Worm (Caenorhabditis elegans): Measurements from ENCODE around the gene srg-39.
A peak's percentile ranks its signal among the peaks of the same experiment; 100 is the strongest.

srg-39 gene

DNA sequence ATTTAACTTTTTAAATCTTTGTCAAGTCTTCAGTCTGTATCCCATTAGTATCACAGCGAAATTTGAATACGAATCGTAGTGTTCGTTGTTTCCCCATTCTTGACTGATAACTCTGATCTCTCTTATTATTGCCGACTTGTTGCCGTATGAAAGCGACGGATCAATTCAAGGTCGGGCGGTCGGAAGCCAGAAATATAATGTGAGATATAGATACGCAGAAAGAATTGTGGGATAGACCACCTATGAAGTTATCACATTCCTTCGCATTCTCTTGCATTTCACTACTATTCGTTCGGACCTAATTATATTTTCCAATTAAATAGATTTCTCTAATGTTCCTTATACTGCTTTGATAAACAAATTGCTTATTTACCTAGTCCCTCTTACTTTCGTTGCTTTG lies 3.3 kb downstream of the srg-39 start:
- no peak for TF ChIP-seq ztf-4 (tag; optimal IDR thresholded peaks at IDR 0.05)
- no peak for TF ChIP-seq daf-12 (tag; optimal IDR thresholded peaks at IDR 0.05)
- TF ChIP-seq mml-1 (tag; optimal IDR thresholded peaks at IDR 0.05): no peak
- TF ChIP-seq ceh-9 (tag; optimal IDR thresholded peaks at IDR 0.05): no peak
- peak in 1 of 3 experiments; percentile 36 for TF ChIP-seq elt-3 (tag; optimal IDR thresholded peaks at IDR 0.05)
- no peak for TF ChIP-seq R02D3.7 (tag; optimal IDR thresholded peaks at IDR 0.05)
- TF ChIP-seq nhr-25 (tag; optimal IDR thresholded peaks at IDR 0.05): peak; percentile 36
- TF ChIP-seq skn-1 (tag; optimal IDR thresholded peaks at IDR 0.05): no peak
- TF ChIP-seq fkh-2 (tag; optimal IDR thresholded peaks at IDR 0.05): no peak
- TF ChIP-seq mdl-1 (tag; optimal IDR thresholded peaks at IDR 0.05): no peak
- TF ChIP-seq snpc-4 (tag; optimal IDR thresholded peaks at IDR 0.05): no peak
- TF ChIP-seq pqm-1 (tag; optimal IDR thresholded peaks at IDR 0.05): no peak

DNA sequence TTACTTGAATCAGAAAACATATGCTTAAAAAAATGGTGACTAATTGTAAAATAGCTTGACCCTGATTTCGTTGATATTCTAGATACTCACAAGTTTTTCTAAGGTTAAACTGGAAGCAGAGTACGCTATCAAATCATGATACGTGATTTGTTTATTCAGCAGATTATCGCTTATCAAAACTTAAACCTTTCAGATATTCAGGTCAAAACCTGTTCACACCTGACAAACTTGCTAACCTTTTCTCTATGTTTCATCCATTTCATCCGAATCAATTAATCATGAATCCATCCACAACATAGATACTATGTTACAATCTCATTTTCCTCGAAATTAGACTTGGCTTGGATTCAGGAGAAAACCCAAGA lies 4.5 kb downstream of the srg-39 start:
- TF ChIP-seq ZK546.5 (tag; optimal IDR thresholded peaks at IDR 0.05): no peak
- no peak for TF ChIP-seq nhr-28 (tag; optimal IDR thresholded peaks at IDR 0.05)
- TF ChIP-seq hmg-11 (tag; optimal IDR thresholded peaks at IDR 0.05): no peak
- TF ChIP-seq lin-15B (tag; optimal IDR thresholded peaks at IDR 0.05): no peak
- no peak for TF ChIP-seq lsy-12 (tag; optimal IDR thresholded peaks at IDR 0.05)
- no peak for TF ChIP-seq snpc-4 (tag; optimal IDR thresholded peaks at IDR 0.05)
- no peak for TF ChIP-seq sea-2 (GFP tag; optimal IDR thresholded peaks at IDR 0.05)
- TF ChIP-seq skn-1 (tag; optimal IDR thresholded peaks at IDR 0.05): no peak
- TF ChIP-seq ztf-4 (tag; optimal IDR thresholded peaks at IDR 0.05): peak; percentile 55
- peak; percentile 41 for TF ChIP-seq tbx-2 (tag; optimal IDR thresholded peaks at IDR 0.05)
- TF ChIP-seq ceh-16 (tag; optimal IDR thresholded peaks at IDR 0.05): no peak
- TF ChIP-seq fkh-2 (tag; optimal IDR thresholded peaks at IDR 0.05): no peak
- TF ChIP-seq ceh-28 (tag; optimal IDR thresholded peaks at IDR 0.05): no peak
- peak; percentile 84 for TF ChIP-seq ama-1 (optimal IDR thresholded peaks at IDR 0.05)
- TF ChIP-seq ceh-9 (tag; optimal IDR thresholded peaks at IDR 0.05): no peak
- no peak for TF ChIP-seq nhr-67 (tag; optimal IDR thresholded peaks at IDR 0.05)
- peak in 1 of 3 experiments; percentile 6 for TF ChIP-seq elt-3 (tag; optimal IDR thresholded peaks at IDR 0.05)
- TF ChIP-seq egl-5 (tag; optimal IDR thresholded peaks at IDR 0.05): no peak
- no peak for TF ChIP-seq pha-4 (tag; optimal IDR thresholded peaks at IDR 0.05)
- TF ChIP-seq zag-1 (tag; optimal IDR thresholded peaks at IDR 0.05): no peak
- TF ChIP-seq nhr-76 (tag; optimal IDR thresholded peaks at IDR 0.05): no peak
- TF ChIP-seq unc-39 (tag; optimal IDR thresholded peaks at IDR 0.05): no peak
- TF ChIP-seq mml-1 (tag; optimal IDR thresholded peaks at IDR 0.05): no peak
- TF ChIP-seq elt-1 (tag; optimal IDR thresholded peaks at IDR 0.05): no peak
- TF ChIP-seq ztf-11 (tag; optimal IDR thresholded peaks at IDR 0.05): no peak
- no peak for TF ChIP-seq R02D3.7 (tag; optimal IDR thresholded peaks at IDR 0.05)
- no peak for TF ChIP-seq fos-1 (tag; optimal IDR thresholded peaks at IDR 0.05)
- no peak for TF ChIP-seq ceh-82 (tag; optimal IDR thresholded peaks at IDR 0.05)
- no peak for TF ChIP-seq mdl-1 (tag; optimal IDR thresholded peaks at IDR 0.05)
- no peak for TF ChIP-seq fkh-10 (GFP tag; optimal IDR thresholded peaks at IDR 0.05)
- TF ChIP-seq unc-62 (GFP tag; optimal IDR thresholded peaks at IDR 0.05): no peak
- TF ChIP-seq nhr-43 (tag; optimal IDR thresholded peaks at IDR 0.05; ENCODE audit: poor library complexity, severe bottlenecking): peak; percentile 76
- no peak for TF ChIP-seq nfya-1 (tag; optimal IDR thresholded peaks at IDR 0.05; ENCODE audit: insufficient read depth)
- no peak for TF ChIP-seq lin-39 (tag; optimal IDR thresholded peaks at IDR 0.05)
- TF ChIP-seq aly-2 (tag; optimal IDR thresholded peaks at IDR 0.05): no peak
- peak; percentile 1 for TF ChIP-seq daf-12 (tag; optimal IDR thresholded peaks at IDR 0.05)
- TF ChIP-seq eor-1 (tag; optimal IDR thresholded peaks at IDR 0.05): no peak
- no peak for TF ChIP-seq nhr-11 (tag; optimal IDR thresholded peaks at IDR 0.05)
- no peak for TF ChIP-seq nhr-12 (tag; optimal IDR thresholded peaks at IDR 0.05)
- TF ChIP-seq jun-1 (tag; optimal IDR thresholded peaks at IDR 0.05): no peak
- no peak for TF ChIP-seq egl-27 (tag; optimal IDR thresholded peaks at IDR 0.05)
- TF ChIP-seq nhr-25 (tag; optimal IDR thresholded peaks at IDR 0.05): peak; percentile 57
- TF ChIP-seq nhr-237 (tag; optimal IDR thresholded peaks at IDR 0.05): no peak
- TF ChIP-seq nhr-77 (tag; optimal IDR thresholded peaks at IDR 0.05): no peak
- no peak for TF ChIP-seq elt-2 (tag; optimal IDR thresholded peaks at IDR 0.05)
- TF ChIP-seq nhr-23 (tag; optimal IDR thresholded peaks at IDR 0.05): peak; percentile 35
- no peak for TF ChIP-seq pqm-1 (tag; optimal IDR thresholded peaks at IDR 0.05)

Measured in whole organism, L3 larva.